Worm (Caenorhabditis elegans): ENCODE results near the gene srlf-24.

ce11 chrIV:11149454-11150163 lies 44.0 kb upstream of the srlf-24 start, which contains the start of the genes F01G4.6 and pfd-1:
- TF ChIP-seq T26A8.4 (GFP tag; IDR thresholded peaks at IDR 0.05) (peak; percentile 89), nhr-237 (tag; optimal IDR thresholded peaks at IDR 0.05) (no peak), ceh-82 (tag; optimal IDR thresholded peaks at IDR 0.05) (no peak), aha-1 (tag) (peak; percentile 93), aly-2 (tag; optimal IDR thresholded peaks at IDR 0.05) (no peak), F49E8.2 (tag; optimal IDR thresholded peaks at IDR 0.05; ENCODE audit: borderline replicate concordance) (no peak), jun-1 (tag; optimal IDR thresholded peaks at IDR 0.05) (peak; percentile 83), hif-1 (tag; optimal IDR thresholded peaks at IDR 0.05) (peak; percentile 29 to 89)
